Worm (Caenorhabditis elegans): ENCODE measurements around the gene srh-97.

ce11 chrV:17005189-17005588, 11.7 kb upstream of the srh-97 start, which contains the start of gene srh-131:
- TF ChIP-seq fos-1 (tag; optimal IDR thresholded peaks at IDR 0.05) (no peak), lin-39 (tag; optimal IDR thresholded peaks at IDR 0.05) (no peak), mdl-1 (tag; optimal IDR thresholded peaks at IDR 0.05) (no peak), pha-4 (tag; optimal IDR thresholded peaks at IDR 0.05) (no peak), nhr-237 (tag; optimal IDR thresholded peaks at IDR 0.05) (no peak), lin-15B (tag; optimal IDR thresholded peaks at IDR 0.05) (no peak), unc-62 (GFP tag; optimal IDR thresholded peaks at IDR 0.05) (no peak), ztf-4 (tag; optimal IDR thresholded peaks at IDR 0.05) (no peak), sea-2 (GFP tag; optimal IDR thresholded peaks at IDR 0.05) (no peak), fkh-2 (tag; optimal IDR thresholded peaks at IDR 0.05) (no peak), zag-1 (tag; optimal IDR thresholded peaks at IDR 0.05) (no peak), R02D3.7 (tag; optimal IDR thresholded peaks at IDR 0.05) (no peak), eor-1 (tag; optimal IDR thresholded peaks at IDR 0.05) (no peak)
